Fruit fly (Drosophila melanogaster) whole organism, embryonic: Measurements from ENCODE around the gene CHES-1-like.

Experiments
- Ada2b ChIP-seq: fragments of 200-800 bp; sonication (Bioruptor generic); IDR thresholded peaks from 2 replicates; pipeline ENCODE4 v1.3.6; 2022; ENCODE audit warnings: missing biosample characterization, missing genetic modification characterization
- CG4360 ChIP-seq: fragments of 200-800 bp; sonication (Bioruptor generic); IDR thresholded peaks from 2 replicates; pipeline ENCODE4 v1.3.6; 2022; ENCODE audit warnings: missing biosample characterization, missing genetic modification characterization
- CG6689 ChIP-seq: fragments of 200-800 bp; sonication (Bioruptor generic); IDR thresholded peaks from 2 replicates; pipeline ENCODE4 v1.3.6; 2022; ENCODE audit warnings: missing biosample characterization, missing genetic modification characterization
- Fer3 ChIP-seq: fragments of 200-800 bp; sonication (Bioruptor generic); optimal IDR thresholded peaks from 2 replicates; lab custom pipeline; 2018; ENCODE audit warnings: missing biosample characterization, mild to moderate bottlenecking, missing genetic modification characterization, moderate library complexity
- Lpt ChIP-seq: fragments of >200 bp; optimal IDR thresholded peaks from 2 replicates; lab custom pipeline; 2018; ENCODE audit warnings: missing biosample characterization, missing genetic modification characterization
- MTF-1 ChIP-seq: fragments of 200-800 bp; sonication (Bioruptor generic); optimal IDR thresholded peaks from 2 replicates; lab custom pipeline; 2018; ENCODE audit warnings: missing biosample characterization, mild to moderate bottlenecking, missing genetic modification characterization, borderline replicate concordance
- ase ChIP-seq: fragments of 200-800 bp; sonication (Bioruptor generic); IDR thresholded peaks from 3 replicates; pipeline ENCODE4 v1.3.6; 2022; ENCODE audit warnings: missing biosample characterization, missing genetic modification characterization
- sob ChIP-seq: fragments of 200-800 bp; sonication (Bioruptor generic); IDR thresholded peaks from 2 replicates; pipeline ENCODE4 v1.3.6; 2022; ENCODE audit warnings: missing biosample characterization, missing genetic modification characterization

DNA sequence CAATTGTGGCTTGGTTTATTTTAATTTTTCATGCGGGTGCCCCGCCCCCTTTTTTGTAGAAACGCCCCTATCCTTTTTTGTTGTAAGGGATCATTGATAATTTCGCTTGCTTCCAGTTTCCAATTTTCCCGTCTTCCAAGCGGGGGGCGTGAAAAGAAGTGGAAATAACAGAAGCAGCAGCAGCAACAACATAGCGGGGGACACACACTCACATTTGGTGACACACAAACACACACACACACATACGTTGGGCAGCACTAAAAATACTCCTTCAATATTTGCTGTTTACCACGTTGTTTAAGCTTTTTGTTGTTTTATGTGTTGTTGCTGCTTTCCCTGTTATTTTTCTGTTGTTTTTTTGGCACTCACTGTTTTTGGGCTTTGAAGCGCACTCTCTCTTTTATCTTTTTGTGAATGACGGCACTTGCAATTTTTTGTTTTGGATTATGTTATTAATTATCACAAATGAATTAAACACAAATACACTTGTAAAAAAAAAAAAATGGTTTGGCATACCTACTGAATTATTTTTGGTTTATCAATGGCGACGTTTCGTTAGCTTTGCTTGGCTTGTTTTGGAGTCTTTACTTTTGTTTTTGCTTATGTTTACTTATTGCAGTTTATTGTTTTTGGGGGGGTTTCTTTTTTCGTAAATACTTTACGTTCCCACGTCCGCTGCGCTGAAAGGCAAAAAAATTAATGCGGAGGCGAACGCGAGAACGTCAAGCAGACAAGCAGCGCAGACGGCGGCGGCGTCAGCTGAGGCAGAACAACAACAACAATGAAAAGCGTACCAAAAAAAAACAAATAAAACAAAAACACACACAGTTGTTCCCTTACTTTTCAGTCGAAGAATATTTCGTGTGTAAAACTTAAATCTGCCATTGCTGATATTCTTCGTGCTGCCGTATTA lies 4.7 kb downstream of the CHES-1-like start:
- TF ChIP-seq Fer3 (tag; lab: Kevin White, UChicago) (no peak), MTF-1 (GFP tag; lab: Kevin White, UChicago) (no peak), Ada2b (no peak), ase (GFP tag; lab: Robert Waterston, UW) (no peak), Lpt (GFP tag; lab: Kevin White, UChicago) (no peak), CG4360 (GFP tag; lab: Robert Waterston, UW) (peak; percentile 90), CG6689 (GFP tag; lab: Robert Waterston, UW) (no peak), sob (GFP tag; lab: Robert Waterston, UW) (no peak)
